Worm (Caenorhabditis elegans): ENCODE results near the gene vps-33.2.

The vps-33.2 gene

ce11 chrII:6558887-6559286 lies 42.1 kb upstream of the vps-33.2 start (continued):
- no peak for TF ChIP-seq madf-6 (GFP tag; IDR thresholded peaks at IDR 0.05)
- no peak for TF ChIP-seq lag-1 (GFP tag; IDR thresholded peaks at IDR 0.05)
- no peak for TF ChIP-seq aptf-3 (GFP tag; IDR thresholded peaks at IDR 0.05)
- no peak for TF ChIP-seq egl-44 (GFP tag; IDR thresholded peaks at IDR 0.05)
- TF ChIP-seq pha-4 (tag; optimal IDR thresholded peaks at IDR 0.05), result no peak
- TF ChIP-seq ekl-4 (GFP tag; IDR thresholded peaks at IDR 0.05), result peak; percentile 60
- TF ChIP-seq lin-35 (GFP tag; optimal IDR thresholded peaks at IDR 0.05), result no peak
- TF ChIP-seq F39B2.1 (GFP tag; IDR thresholded peaks at IDR 0.05), result no peak
- 0 out of 2 replicates have a peak, but pooled peaks have one; percentile 16 for TF ChIP-seq B0019.2 (GFP tag; conservative IDR thresholded peaks at IDR 0.05)
- 0 out of 2 replicates have a peak, but pooled peaks have one; percentile 27 for TF ChIP-seq Y95B8A.8 (GFP tag; IDR thresholded peaks at IDR 0.05)
- no peak for TF ChIP-seq ceh-27 (GFP tag; optimal IDR thresholded peaks at IDR 0.05)
- no peak for TF ChIP-seq unc-130 (GFP tag; optimal IDR thresholded peaks at IDR 0.05)
- no peak for TF ChIP-seq F57C9.4 (tag; optimal IDR thresholded peaks at IDR 0.05)
- no peak for TF ChIP-seq T26A5.8 (tag; optimal IDR thresholded peaks at IDR 0.05)
- TF ChIP-seq chd-7 (tag; optimal IDR thresholded peaks at IDR 0.05), result no peak
- no peak for TF ChIP-seq unc-62 (GFP tag; optimal IDR thresholded peaks at IDR 0.05)
- 0 out of 2 replicates have a peak, but pooled peaks have one; percentile 32 for TF ChIP-seq pbrm-1 (GFP tag; IDR thresholded peaks at IDR 0.05)
- peak; percentile 26; the same call in 1 of the 2 replicates for TF ChIP-seq hmg-1.2 (GFP tag; IDR thresholded peaks at IDR 0.05)
- TF ChIP-seq ztf-28 (GFP tag; IDR thresholded peaks at IDR 0.05), result no peak
- no peak for TF ChIP-seq ceh-100 (GFP tag; IDR thresholded peaks at IDR 0.05)
- no peak for TF ChIP-seq K12H6.12 (tag; optimal IDR thresholded peaks at IDR 0.05)
- 0 out of 2 replicates have a peak, but pooled peaks have one; percentile 18 for TF ChIP-seq dox-1 (GFP tag; IDR thresholded peaks at IDR 0.05)
- TF ChIP-seq dpff-1 (tag; optimal IDR thresholded peaks at IDR 0.05), result no peak
- TF ChIP-seq lin-40 (tag; optimal IDR thresholded peaks at IDR 0.05), result no peak
- no peak for TF ChIP-seq sdz-38 (tag; optimal IDR thresholded peaks at IDR 0.05)
- TF ChIP-seq Y53G8AR.9 (GFP tag; conservative IDR thresholded peaks at IDR 0.05), result peak; percentile 79
- TF ChIP-seq let-526 (GFP tag; IDR thresholded peaks at IDR 0.05), result no peak
- TF ChIP-seq C17E4.6 (GFP tag; IDR thresholded peaks at IDR 0.05), result 0 out of 2 replicates have a peak, but pooled peaks have one; percentile 7
- no peak for TF ChIP-seq bed-1 (GFP tag; IDR thresholded peaks at IDR 0.05)
- TF ChIP-seq snpc-1.1 (tag; optimal IDR thresholded peaks at IDR 0.05; ENCODE audit: insufficient read depth), result no peak
- TF ChIP-seq mcd-1 (GFP tag; IDR thresholded peaks at IDR 0.05), result no peak
- TF ChIP-seq F33H1.4 (GFP tag; IDR thresholded peaks at IDR 0.05), result no peak
- no peak for TF ChIP-seq mes-4 (tag; optimal IDR thresholded peaks at IDR 0.05)
- TF ChIP-seq F49E8.2 (tag; optimal IDR thresholded peaks at IDR 0.05; ENCODE audit: insufficient read depth), result no peak
- TF ChIP-seq ceh-79 (tag; optimal IDR thresholded peaks at IDR 0.05), result no peak
- no peak for TF ChIP-seq die-1 (tag; optimal IDR thresholded peaks at IDR 0.05)
- no peak for TF ChIP-seq ets-4 (GFP tag; optimal IDR thresholded peaks at IDR 0.05)
- TF ChIP-seq ztf-25 (GFP tag; IDR thresholded peaks at IDR 0.05), result no peak
- no peak for TF ChIP-seq F10E7.11 (tag; optimal IDR thresholded peaks at IDR 0.05)
- TF ChIP-seq nhr-80 (tag; optimal IDR thresholded peaks at IDR 0.05), result no peak
- no peak for TF ChIP-seq egl-18 (GFP tag; IDR thresholded peaks at IDR 0.05)
- no peak for TF ChIP-seq somi-1 (GFP tag; optimal IDR thresholded peaks at IDR 0.05)
- TF ChIP-seq K11D2.4 (GFP tag; IDR thresholded peaks at IDR 0.05), result 0 out of 2 replicates have a peak, but pooled peaks have one; percentile 41
- TF ChIP-seq egrh-3 (GFP tag; IDR thresholded peaks at IDR 0.05), result no peak
- TF ChIP-seq ama-1 (optimal IDR thresholded peaks at IDR 0.05), result peak; percentile 75
- no peak for TF ChIP-seq ama-1 (GFP tag; optimal IDR thresholded peaks at IDR 0.05)
- TF ChIP-seq D2030.7 (GFP tag; IDR thresholded peaks at IDR 0.05), result no peak

All from whole organism, young adult.